Fruit fly (Drosophila melanogaster) whole organism, embryonic: ENCODE results near the gene bnl.
A peak's percentile ranks its signal among the peaks of the same experiment; 100 is the strongest.

ENCODE experiments used
- Atf6 ChIP-seq: fragments of 200-800 bp; sonication (Bioruptor generic); IDR thresholded peaks from 2 replicates; pipeline ENCODE4 v1.3.6; 2022; ENCODE audit warnings: missing biosample characterization, missing genetic modification characterization
- CG1233 ChIP-seq: fragments of 200-800 bp; sonication (Bioruptor generic); optimal IDR thresholded peaks from 4 replicates; lab custom pipeline; 2018; ENCODE audit warnings: missing biosample characterization, mild to moderate bottlenecking, missing genetic modification characterization
- CG13296 ChIP-seq: fragments of 200-800 bp; sonication (Bioruptor generic); optimal IDR thresholded peaks from 3 replicates; lab custom pipeline; 2018; ENCODE audit warnings: missing biosample characterization, mild to moderate bottlenecking, missing genetic modification characterization
- CG14860 ChIP-seq: fragments of 200-800 bp; sonication (Bioruptor generic); IDR thresholded peaks from 3 replicates; pipeline ENCODE4 v1.3.6; 2022; ENCODE audit warnings: missing biosample characterization, missing genetic modification characterization; ENCODE audit not compliant: partially characterized antibody
- CG15479 ChIP-seq: fragments of 200-800 bp; sonication (Bioruptor generic); optimal IDR thresholded peaks from 3 replicates; lab custom pipeline; 2019; ENCODE audit warnings: missing biosample characterization, mild to moderate bottlenecking, missing genetic modification characterization, moderate library complexity
- CG17829 ChIP-seq: fragments of 200-800 bp; optimal IDR thresholded peaks from 2 replicates; lab custom pipeline; 2019; ENCODE audit warnings: missing biosample characterization, mild to moderate bottlenecking, missing genetic modification characterization, moderate library complexity
- CG1792 ChIP-seq: fragments of 200-800 bp; sonication (Bioruptor generic); optimal IDR thresholded peaks from 2 replicates; lab custom pipeline; 2016; ENCODE audit warnings: missing biosample characterization, missing genetic modification characterization
- CG2120 ChIP-seq: fragments of 200-800 bp; sonication (Bioruptor generic); optimal IDR thresholded peaks from 3 replicates; lab custom pipeline; 2016; ENCODE audit warnings: missing biosample characterization, missing genetic modification characterization
- CG2129 ChIP-seq: fragments of 200-800 bp; sonication (Bioruptor generic); IDR thresholded peaks from 2 replicates; pipeline ENCODE4 v1.3.6; 2022; ENCODE audit warnings: missing biosample characterization, missing genetic modification characterization; ENCODE audit not compliant: partially characterized antibody
- CG2712 ChIP-seq: fragments of 200-800 bp; optimal IDR thresholded peaks from 3 replicates; lab custom pipeline; 2019; ENCODE audit warnings: missing biosample characterization, mild to moderate bottlenecking, missing genetic modification characterization, moderate library complexity
- CG3163 ChIP-seq: fragments of 200-800 bp; sonication (Bioruptor generic); optimal IDR thresholded peaks from 3 replicates; lab custom pipeline; 2016; ENCODE audit warnings: missing biosample characterization, missing genetic modification characterization
- CG32532 ChIP-seq: fragments of 200-800 bp; sonication (Bioruptor generic); IDR thresholded peaks from 2 replicates; pipeline ENCODE4 v1.3.6; 2022; ENCODE audit warnings: missing biosample characterization, missing genetic modification characterization
- CG34376 ChIP-seq: fragments of 200-800 bp; sonication (Bioruptor generic); optimal IDR thresholded peaks from 2 replicates; lab custom pipeline; 2018; ENCODE audit warnings: missing biosample characterization, mild to moderate bottlenecking, missing genetic modification characterization
- CG34422 ChIP-seq: fragments of 200-800 bp; sonication (Bioruptor generic); IDR thresholded peaks from 3 replicates; pipeline ENCODE4 v1.3.6; 2022; ENCODE audit warnings: missing biosample characterization, missing genetic modification characterization
- CG3726 ChIP-seq: fragments of 200-800 bp; sonication (Bioruptor generic); IDR thresholded peaks from 3 replicates; pipeline ENCODE4, ENCODE4 v1.3.6; 2022; ENCODE audit warnings: missing biosample characterization, missing genetic modification characterization
- CG4282 ChIP-seq: fragments of 200-800 bp; sonication (Bioruptor generic); optimal IDR thresholded peaks from 2 replicates; lab custom pipeline; 2016; ENCODE audit warnings: missing biosample characterization, missing genetic modification characterization
- CG4730 ChIP-seq: fragments of 200-800 bp; sonication (Bioruptor generic); IDR thresholded peaks from 2 replicates; pipeline ENCODE4 v1.3.6; 2022; ENCODE audit warnings: missing biosample characterization, missing genetic modification characterization
- CG6254 ChIP-seq: fragments of 200-800 bp; sonication (Bioruptor generic); optimal IDR thresholded peaks from 3 replicates; lab custom pipeline; 2017; ENCODE audit warnings: mild to moderate bottlenecking, missing biosample characterization, missing genetic modification reagents, missing genetic modification characterization
- CG6654 ChIP-seq: fragments of 200-800 bp; sonication (Bioruptor generic); optimal IDR thresholded peaks from 2 replicates; lab custom pipeline; 2017; ENCODE audit warnings: missing biosample characterization, mild to moderate bottlenecking, missing genetic modification characterization
- CG7745 ChIP-seq: fragments of 200-800 bp; sonication (Bioruptor generic); optimal IDR thresholded peaks from 2 replicates; lab custom pipeline; 2018; ENCODE audit warnings: missing biosample characterization, mild to moderate bottlenecking, missing genetic modification characterization, moderate library complexity
- CG7987 ChIP-seq: fragments of 200-800 bp; sonication (Bioruptor generic); optimal IDR thresholded peaks from 2 replicates; lab custom pipeline; 2018; ENCODE audit warnings: missing biosample characterization, mild to moderate bottlenecking, missing genetic modification characterization, moderate library complexity
- CG9609 ChIP-seq: fragments of 200-800 bp; sonication (Bioruptor generic); optimal IDR thresholded peaks from 3 replicates; lab custom pipeline; 2016; ENCODE audit warnings: missing biosample characterization, missing genetic modification characterization
- CG9876 ChIP-seq: fragments of 200-800 bp; sonication (Bioruptor generic); optimal IDR thresholded peaks from 2 replicates; lab custom pipeline; 2016; ENCODE audit warnings: missing biosample characterization, missing genetic modification characterization
- CHES-1-like ChIP-seq: fragments of 200-800 bp; sonication (Bioruptor generic); optimal IDR thresholded peaks from 2 replicates; lab custom pipeline; 2016; ENCODE audit warnings: missing biosample characterization, missing genetic modification characterization
- CTCF ChIP-seq: fragments of 200-800 bp; sonication (Bioruptor generic); optimal IDR thresholded peaks from 2 replicates; lab custom pipeline; 2017; ENCODE audit warnings: missing biosample characterization, mild to moderate bottlenecking, missing genetic modification characterization, moderate library complexity
- Dref ChIP-seq: fragments of 200-800 bp; sonication (Bioruptor generic); IDR thresholded peaks from 2 replicates; pipeline ENCODE4 v1.3.6; 2022; ENCODE audit warnings: missing biosample characterization, missing genetic modification characterization
- Drgx ChIP-seq: fragments of 200-800 bp; sonication (Bioruptor generic); IDR thresholded peaks from 2 replicates; pipeline ENCODE4 v1.3.6; 2022; ENCODE audit warnings: missing biosample characterization, missing genetic modification characterization
- Fer3 ChIP-seq: fragments of 200-800 bp; sonication (Bioruptor generic); optimal IDR thresholded peaks from 2 replicates; lab custom pipeline; 2018; ENCODE audit warnings: missing biosample characterization, mild to moderate bottlenecking, missing genetic modification characterization, moderate library complexity
- H2.0 ChIP-seq: fragments of 200-800 bp; sonication (Bioruptor generic); IDR thresholded peaks from 2 replicates; pipeline ENCODE4 v1.3.6; 2022; ENCODE audit warnings: missing biosample characterization, missing genetic modification characterization
- Hey ChIP-seq: fragments of 200-800 bp; sonication (Bioruptor generic); optimal IDR thresholded peaks from 3 replicates; lab custom pipeline; 2018; ENCODE audit warnings: missing biosample characterization, mild to moderate bottlenecking, missing genetic modification characterization
- MBD-R2 ChIP-seq: fragments of 200-800 bp; sonication (Bioruptor generic); IDR thresholded peaks from 2 replicates; pipeline ENCODE4 v1.3.6; 2022; ENCODE audit warnings: missing biosample characterization, missing genetic modification characterization
- Neu2 ChIP-seq: fragments of 200-800 bp; sonication (Bioruptor generic); optimal IDR thresholded peaks from 3 replicates; lab custom pipeline; 2016; ENCODE audit warnings: missing biosample characterization, missing genetic modification characterization, borderline replicate concordance
- Ssrp ChIP-seq: fragments of 200-800 bp; sonication (Bioruptor generic); optimal IDR thresholded peaks from 2 replicates; lab custom pipeline; 2018; ENCODE audit warnings: missing biosample characterization, mild to moderate bottlenecking, missing genetic modification characterization, moderate library complexity
- Tbp ChIP-seq: fragments of >200 bp; optimal IDR thresholded peaks from 2 replicates; lab custom pipeline; 2018; ENCODE audit warnings: missing biosample characterization, missing genetic modification characterization
- btn ChIP-seq: fragments of 200-800 bp; sonication (Bioruptor generic); optimal IDR thresholded peaks from 2 replicates; lab custom pipeline; 2016; ENCODE audit warnings: missing biosample characterization, missing genetic modification characterization
- danr ChIP-seq: fragments of 200-800 bp; sonication (Bioruptor generic); IDR thresholded peaks from 2 replicates; pipeline ENCODE4 v1.3.6; 2022; ENCODE audit warnings: missing biosample characterization, missing genetic modification characterization
- exex ChIP-seq: fragments of 200-800 bp; sonication (Bioruptor generic); optimal IDR thresholded peaks from 4 replicates; lab custom pipeline; 2018; ENCODE audit warnings: missing biosample characterization, mild to moderate bottlenecking, missing genetic modification characterization, moderate library complexity
- fd96Cb ChIP-seq: fragments of 200-800 bp; sonication (Bioruptor generic); optimal IDR thresholded peaks from 2 replicates; lab custom pipeline; 2018; ENCODE audit warnings: missing biosample characterization, mild to moderate bottlenecking, missing genetic modification characterization, moderate library complexity
- grn ChIP-seq: fragments of 200-800 bp; sonication (Bioruptor generic); optimal IDR thresholded peaks from 3 replicates; lab custom pipeline; 2017; ENCODE audit warnings: missing biosample characterization, missing genetic modification characterization
- jing ChIP-seq: fragments of 200-800 bp; sonication (Bioruptor generic); optimal IDR thresholded peaks from 2 replicates; lab custom pipeline; 2018; ENCODE audit warnings: missing biosample characterization, mild to moderate bottlenecking, missing genetic modification characterization
- lab ChIP-seq: fragments of 200-800 bp; sonication (Bioruptor generic); optimal IDR thresholded peaks from 3 replicates; lab custom pipeline; 2017; ENCODE audit warnings: missing biosample characterization, missing genetic modification characterization, mild to moderate bottlenecking, moderate library complexity, missing genetic modification reagents
- lmd ChIP-seq: fragments of 200-800 bp; sonication (Bioruptor generic); IDR thresholded peaks from 2 replicates; pipeline ENCODE4 v1.3.6; 2022; ENCODE audit warnings: missing biosample characterization, missing genetic modification characterization
- org-1 ChIP-seq: fragments of 200-800 bp; sonication (Bioruptor generic); optimal IDR thresholded peaks from 2 replicates; lab custom pipeline; 2017; ENCODE audit warnings: missing biosample characterization, missing genetic modification characterization
- pum ChIP-seq: fragments of 200-800 bp; sonication (Bioruptor generic); optimal IDR thresholded peaks from 2 replicates; lab custom pipeline; 2016; ENCODE audit warnings: missing biosample characterization, missing genetic modification characterization
- run ChIP-seq: fragments of 200-800 bp; sonication (Bioruptor generic); optimal IDR thresholded peaks from 3 replicates; lab custom pipeline; 2018; ENCODE audit warnings: missing biosample characterization, mild to moderate bottlenecking, missing genetic modification characterization
- sens ChIP-seq: fragments of 200-800 bp; sonication (Bioruptor generic); peaks from one replicate; lab custom pipeline; 2016; ENCODE audit warnings: missing biosample characterization, missing genetic modification characterization
- tll ChIP-seq, 2 experiments: fragments of 200-800 bp in 1 of 2; fragments of >200 bp in 1 of 2; sonication (Bioruptor generic) in 1 of 2; optimal IDR thresholded peaks; 2 replicates each; lab custom pipeline; 2017 to 2019; ENCODE audit warnings: missing biosample characterization in 2 of 2, missing genetic modification characterization in 2 of 2, mild to moderate bottlenecking in 1 of 2, moderate library complexity in 1 of 2
- toy ChIP-seq: fragments of 200-800 bp; sonication (Bioruptor generic); IDR thresholded peaks from 2 replicates; pipeline ENCODE4 v1.3.6; 2022; ENCODE audit warnings: missing biosample characterization, missing genetic modification characterization
- ttk ChIP-seq: fragments of 200-800 bp; sonication (Bioruptor generic); IDR thresholded peaks from 2 replicates; pipeline ENCODE4 v2.1.2; 2022; ENCODE audit warnings: missing biosample characterization, missing genetic modification characterization
- twi ChIP-seq: fragments of 200-800 bp; optimal IDR thresholded peaks from 2 replicates; lab custom pipeline; 2019; ENCODE audit warnings: missing biosample characterization, mild to moderate bottlenecking, missing genetic modification characterization, moderate library complexity
- zen ChIP-seq: fragments of 200-800 bp; sonication (Bioruptor generic); optimal IDR thresholded peaks from 3 replicates; lab custom pipeline; 2018; ENCODE audit warnings: missing biosample characterization, mild to moderate bottlenecking, missing genetic modification characterization, moderate library complexity

bnl gene

dm6 chr3R:19859370-19860033 lies 22.9 kb upstream of the bnl start (continued):
- no peak for TF ChIP-seq ttk
- TF ChIP-seq Drgx = no peak
- no peak for TF ChIP-seq btn (GFP tag; lab: Kevin White, UChicago)
- no peak for TF ChIP-seq CG4282 (GFP tag; lab: Kevin White, UChicago)
- TF ChIP-seq grn (GFP tag; lab: Kevin White, UChicago) = no peak
- no peak for TF ChIP-seq CG6654 (GFP tag; lab: Kevin White, UChicago)
- peak; percentile 79 for TF ChIP-seq Hey
- no peak for TF ChIP-seq Neu2 (GFP tag; lab: Kevin White, UChicago)
- TF ChIP-seq CG1792 (GFP tag; lab: Kevin White, UChicago) = no peak
- peak; percentile 46 for TF ChIP-seq sens (GFP tag; lab: Kevin White, UChicago)
- TF ChIP-seq CG32532 (GFP tag; lab: Robert Waterston, UW) = 0 out of 2 replicates have a peak, but pooled peaks have one; percentile 26
- peak; percentile 9 for TF ChIP-seq twi
- TF ChIP-seq CG9876 = no peak
- TF ChIP-seq CG14860 (GFP tag; lab: Robert Waterston, UW) = no peak
- 0 out of 3 replicates have a peak, but pooled peaks have one; percentile 30 for TF ChIP-seq CG34422 (GFP tag; lab: Robert Waterston, UW)
- TF ChIP-seq Ssrp (tag; lab: Kevin White, UChicago) = no peak
- TF ChIP-seq MBD-R2 (GFP tag; lab: Robert Waterston, UW) = no peak
- TF ChIP-seq H2.0 = no peak
- no peak for TF ChIP-seq pum (GFP tag; lab: Kevin White, UChicago)
- TF ChIP-seq CG2129 (GFP tag; lab: Robert Waterston, UW) = no peak
- TF ChIP-seq zen (tag; lab: Kevin White, UChicago) = no peak
- 0 out of 2 replicates have a peak, but pooled peaks have one; percentile 24 for TF ChIP-seq lmd (GFP tag; lab: Robert Waterston, UW)
- TF ChIP-seq jing (GFP tag; lab: Kevin White, UChicago) = no peak
- TF ChIP-seq CG4730 (GFP tag; lab: Robert Waterston, UW) = no peak
- TF ChIP-seq lab (GFP tag; lab: Kevin White, UChicago) = peak; percentile 57
- TF ChIP-seq CG2712 (tag; lab: Kevin White, UChicago) = no peak
- TF ChIP-seq org-1 = peak; percentile 32
- no peak for TF ChIP-seq toy (GFP tag; lab: Robert Waterston, UW)
- no peak for TF ChIP-seq CHES-1-like
- no peak for TF ChIP-seq run (tag; lab: Kevin White, UChicago)
- TF ChIP-seq CG34376 = peak; percentile 50
- TF ChIP-seq CG3163 (GFP tag; lab: Kevin White, UChicago) = no peak
- TF ChIP-seq Atf6 (GFP tag; lab: Robert Waterston, UW) = peak; percentile 25; the same call in 1 of the 2 replicates
- TF ChIP-seq CG1233 = no peak
- TF ChIP-seq danr = no peak
- TF ChIP-seq CG13296 (GFP tag; lab: Kevin White, UChicago) = peak; percentile 18
- TF ChIP-seq CG9609 (GFP tag; lab: Kevin White, UChicago) = peak; percentile 3
- TF ChIP-seq CG7987 = peak; percentile 18
- TF ChIP-seq CG6254 = no peak
- no peak for TF ChIP-seq CG7745 (tag; lab: Kevin White, UChicago)
- no peak for TF ChIP-seq CG17829 (tag; lab: Kevin White, UChicago)
- TF ChIP-seq CG2120 (GFP tag; lab: Kevin White, UChicago) = peak; percentile 32
- TF ChIP-seq exex (tag; lab: Kevin White, UChicago) = peak; percentile 89
- TF ChIP-seq CG15479 (GFP tag; lab: Kevin White, UChicago) = peak; percentile 11
- TF ChIP-seq Tbp (GFP tag; lab: Kevin White, UChicago) = no peak
- no peak for TF ChIP-seq CG3726
- no peak for TF ChIP-seq fd96Cb (tag; lab: Kevin White, UChicago)
- TF ChIP-seq Dref (GFP tag; lab: Robert Waterston, UW) = no peak
- no peak for TF ChIP-seq Fer3
- no peak for TF ChIP-seq tll (GFP tag; optimal IDR thresholded peaks at IDR 0.05; lab: Kevin White, UChicago)
- no peak for TF ChIP-seq CTCF
